Worm (Caenorhabditis elegans) whole organism, late embryonic: ENCODE measurements around the gene rec-8.

ENCODE experiments used
- ceh-31 ChIP-seq: sonication (generic microtip); optimal IDR thresholded peaks from 2 replicates; lab custom pipeline; 2016; ENCODE audit warnings: missing genetic modification characterization, missing compliant biosample characterization
- elt-4 ChIP-seq: sonication (generic microtip); optimal IDR thresholded peaks from 2 replicates; lab custom pipeline; 2016; ENCODE audit warnings: missing genetic modification characterization, missing compliant biosample characterization
- pha-4 ChIP-seq: fragments of 150-350 bp; optimal IDR thresholded peaks from 2 replicates; lab custom pipeline; 2018; ENCODE audit warnings: missing biosample characterization, missing genetic modification reagents, missing genetic modification characterization

- TF ChIP-seq elt-4 (tag; lab: Kevin White, UChicago) (no peak), pha-4 (no peak), ceh-31 (tag; lab: Kevin White, UChicago) (no peak)
Observed at ce11 chrIV:13353143-13353773, at the start of gene rec-8, which contains the start of gene mex-5.
